Fruit fly (Drosophila melanogaster): ENCODE results near the gene CG33080.

The CG33080 gene

DNA sequence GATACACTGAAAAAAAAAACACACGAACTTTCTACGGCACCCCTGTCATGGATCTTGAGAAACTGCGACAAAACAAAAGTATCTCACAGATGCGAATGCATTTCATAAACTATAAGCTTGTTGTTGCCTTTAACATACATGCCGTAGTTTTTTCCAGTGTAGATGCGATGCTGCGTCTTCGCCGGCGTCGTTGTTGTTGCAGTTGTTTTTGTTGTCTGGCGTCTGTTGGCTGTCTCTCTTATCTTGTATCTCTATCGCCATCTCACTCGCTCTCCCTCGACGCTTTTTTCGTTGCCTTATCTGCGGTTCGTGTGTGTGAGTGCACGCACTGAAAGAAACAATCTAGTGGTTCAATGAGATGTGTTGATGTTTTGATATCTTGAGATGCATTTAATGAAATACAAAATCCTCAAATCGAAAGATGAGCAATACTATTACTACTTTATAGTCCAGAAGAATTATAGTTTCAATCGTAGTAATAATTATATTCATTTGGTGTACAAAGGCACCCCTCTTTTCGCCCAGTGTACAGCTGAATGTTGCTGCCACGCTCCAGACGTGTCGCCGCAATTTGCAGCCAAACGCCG, 21.0 kb downstream of the CG33080 start (continued):
- TF ChIP-seq CG9727 (GFP tag; optimal IDR thresholded peaks at IDR 0.05), result peak; percentile 98
- peak; percentile 63; the same call in 1 of the 2 replicates for TF ChIP-seq Taf1 (GFP tag; IDR thresholded peaks at IDR 0.05)
- TF ChIP-seq Ada2b (GFP tag; IDR thresholded peaks at IDR 0.05), result peak; percentile 95
- TF ChIP-seq NK7.1 (GFP tag; optimal IDR thresholded peaks at IDR 0.05), result peak; percentile 95
- peak; percentile 94 for TF ChIP-seq CG12071 (GFP tag; optimal IDR thresholded peaks at IDR 0.05)
- TF ChIP-seq bab2 (GFP tag; optimal IDR thresholded peaks at IDR 0.05), result peak; percentile 97
- TF ChIP-seq Lhr (GFP tag; optimal IDR thresholded peaks at IDR 0.05), result peak; percentile 87
- peak; percentile 97 for TF ChIP-seq sim (GFP tag; IDR thresholded peaks at IDR 0.05)
- TF ChIP-seq CG3281 (GFP tag; optimal IDR thresholded peaks at IDR 0.05), result peak; percentile 88
- TF ChIP-seq CG10147 (GFP tag; optimal IDR thresholded peaks at IDR 0.05), result peak; percentile 83
- peak; percentile 78; the same call in 1 of the 2 replicates for TF ChIP-seq Doc2 (GFP tag; IDR thresholded peaks at IDR 0.05)
- TF ChIP-seq gcm (GFP tag; optimal IDR thresholded peaks at IDR 0.05), result peak; percentile 90
- peak; percentile 98 for TF ChIP-seq CG9876 (GFP tag; optimal IDR thresholded peaks at IDR 0.05)
- TF ChIP-seq CG9817 (tag; optimal IDR thresholded peaks at IDR 0.05), result peak; percentile 93
- peak; percentile 99 for TF ChIP-seq jumu (GFP tag; optimal IDR thresholded peaks at IDR 0.05)
- peak; percentile 96 for TF ChIP-seq CG10959 (GFP tag; IDR thresholded peaks at IDR 0.05)
- peak; percentile 99 for TF ChIP-seq pnt (GFP tag; optimal IDR thresholded peaks at IDR 0.05)
- peak; percentile 93 for TF ChIP-seq CG13775 (GFP tag; optimal IDR thresholded peaks at IDR 0.05)
- TF ChIP-seq CG11560 (tag; IDR thresholded peaks at IDR 0.05), result peak; percentile 86
- TF ChIP-seq crc (GFP tag; optimal IDR thresholded peaks at IDR 0.05), result peak; percentile 95
- TF ChIP-seq peb (GFP tag; IDR thresholded peaks at IDR 0.05), result peak; percentile 92
- peak; percentile 97 for TF ChIP-seq pum (GFP tag; optimal IDR thresholded peaks at IDR 0.05)
- peak; percentile 96 for TF ChIP-seq CG7556 (GFP tag; optimal IDR thresholded peaks at IDR 0.05)
- TF ChIP-seq CG8388 (GFP tag; optimal IDR thresholded peaks at IDR 0.05), result peak; percentile 86
- peak; percentile 97 for TF ChIP-seq tup (GFP tag; optimal IDR thresholded peaks at IDR 0.05)
- TF ChIP-seq CG12659 (GFP tag; optimal IDR thresholded peaks at IDR 0.05), result peak; percentile 96
- peak; percentile 98 for TF ChIP-seq Mes4 (GFP tag; optimal IDR thresholded peaks at IDR 0.05)
- peak; percentile 82 for TF ChIP-seq Nf-YB (GFP tag; optimal IDR thresholded peaks at IDR 0.05)
- TF ChIP-seq shn (GFP tag; optimal IDR thresholded peaks at IDR 0.05), result peak; percentile 96
- TF ChIP-seq CG3726 (GFP tag; IDR thresholded peaks at IDR 0.05), result peak; percentile 96
- TF ChIP-seq CG3065 (GFP tag; optimal IDR thresholded peaks at IDR 0.05), result peak; percentile 95
- peak; percentile 79 for TF ChIP-seq CG34376 (GFP tag; optimal IDR thresholded peaks at IDR 0.05)
- peak; percentile 86 for TF ChIP-seq CG6854 (GFP tag; optimal IDR thresholded peaks at IDR 0.05)
- peak; percentile 94 for TF ChIP-seq CG11723 (GFP tag; optimal IDR thresholded peaks at IDR 0.05)
- TF ChIP-seq usp (GFP tag; optimal IDR thresholded peaks at IDR 0.05), result no peak
- peak; percentile 94 for TF ChIP-seq pho (GFP tag; optimal IDR thresholded peaks at IDR 0.05)
- peak; percentile 97 for TF ChIP-seq slp2 (GFP tag; optimal IDR thresholded peaks at IDR 0.05)
- TF ChIP-seq gcm2 (GFP tag; optimal IDR thresholded peaks at IDR 0.05), result peak; percentile 98
- peak; percentile 96 for TF ChIP-seq dmrt99B (tag; optimal IDR thresholded peaks at IDR 0.05)
- peak; percentile 95 for TF ChIP-seq CG13424 (tag; optimal IDR thresholded peaks at IDR 0.05)
- TF ChIP-seq Elba2 (GFP tag; optimal IDR thresholded peaks at IDR 0.05), result peak; percentile 87
- peak; percentile 92 for TF ChIP-seq CG10543 (GFP tag; optimal IDR thresholded peaks at IDR 0.05)
- TF ChIP-seq CG15073 (GFP tag; optimal IDR thresholded peaks at IDR 0.05), result peak; percentile 87
- no peak for TF ChIP-seq CG13287 (GFP tag; IDR thresholded peaks at IDR 0.05; ENCODE audit: partially characterized antibody)
- peak; percentile 97 for TF ChIP-seq Atf3 (GFP tag; optimal IDR thresholded peaks at IDR 0.05)
- peak; percentile 89 for TF ChIP-seq Asciz (GFP tag; optimal IDR thresholded peaks at IDR 0.05)
- TF ChIP-seq CG7928 (GFP tag; optimal IDR thresholded peaks at IDR 0.05), result peak; percentile 66
- peak; percentile 37 for TF ChIP-seq gfzf (GFP tag; optimal IDR thresholded peaks at IDR 0.05)
- peak; percentile 98 for TF ChIP-seq dpn (GFP tag; optimal IDR thresholded peaks at IDR 0.05)
- peak; percentile 93 for TF ChIP-seq CG11695 (GFP tag; IDR thresholded peaks at IDR 0.05)

All from whole organism, embryonic.